Worm (Caenorhabditis elegans) whole organism, L4 larva: ENCODE measurements around the gene F32D8.1.

Source experiments
- F10B5.3 ChIP-seq: sonication (generic microtip); optimal IDR thresholded peaks from 2 replicates; lab custom pipeline; 2016; ENCODE audit warnings: mild to moderate bottlenecking, missing genetic modification characterization, missing compliant biosample characterization
- F44E2.7 ChIP-seq: fragments of 200-800 bp; sonication (Bioruptor generic); IDR thresholded peaks from 2 replicates; pipeline ENCODE4 v2.1.2; 2022; ENCODE audit warnings: missing genetic modification characterization, missing compliant biosample characterization
- F49E8.2 ChIP-seq: sonication (generic microtip); optimal IDR thresholded peaks from 2 replicates; lab custom pipeline; 2016; ENCODE audit warnings: missing compliant biosample characterization, mild to moderate bottlenecking, missing genetic modification characterization, borderline replicate concordance
- T20F7.1 ChIP-seq: fragments of 200-800 bp; sonication (Bioruptor generic); optimal IDR thresholded peaks from 2 replicates; lab custom pipeline; 2018; ENCODE audit warnings: mild to moderate bottlenecking, missing genetic modification characterization, missing compliant biosample characterization
- Y105C5A.15 ChIP-seq: fragments of 200-800 bp; sonication (Bioruptor generic); IDR thresholded peaks from 2 replicates; pipeline ENCODE4 v1.3.6; 2022; ENCODE audit warnings: missing genetic modification characterization, missing compliant biosample characterization
- Y75B8A.6 ChIP-seq: fragments of 200-800 bp; sonication (Bioruptor generic); IDR thresholded peaks from 2 replicates; pipeline ENCODE4 v1.3.6; 2022; ENCODE audit warnings: missing genetic modification reagents, missing genetic modification characterization, missing compliant biosample characterization
- ZK546.5 ChIP-seq, 2 experiments: sonication (generic microtip); optimal IDR thresholded peaks; 2 replicates each; lab custom pipeline; 2017; ENCODE audit warnings: missing biosample characterization in 2 of 2, missing genetic modification characterization in 2 of 2
- aha-1 ChIP-seq: fragments of 150-350 bp; peaks from one replicate; lab custom pipeline; 2014; ENCODE audit warnings: missing biosample characterization, missing genetic modification characterization
- aly-2 ChIP-seq: sonication (generic microtip); optimal IDR thresholded peaks from 2 replicates; lab custom pipeline; 2018; ENCODE audit warnings: missing biosample characterization, missing genetic modification characterization
- ama-1 ChIP-seq: fragments of 150-350 bp; optimal IDR thresholded peaks from 2 replicates; lab custom pipeline; 2014; ENCODE audit warnings: inconsistent platforms, mixed read lengths
- ceh-20 ChIP-seq: fragments of 200-800 bp; sonication (Bioruptor generic); IDR thresholded peaks from 2 replicates; pipeline ENCODE4 v1.3.6; 2022; ENCODE audit warnings: missing genetic modification reagents, missing genetic modification characterization, missing compliant biosample characterization
- ceh-32 ChIP-seq: sonication (generic microtip); optimal IDR thresholded peaks from 2 replicates; lab custom pipeline; 2016; ENCODE audit warnings: mild to moderate bottlenecking, missing genetic modification characterization, missing compliant biosample characterization; ENCODE audit not compliant: poor library complexity
- ceh-82 ChIP-seq: sonication (generic microtip); optimal IDR thresholded peaks from 2 replicates; lab custom pipeline; 2017; ENCODE audit warnings: missing biosample characterization, missing genetic modification characterization
- daf-12 ChIP-seq: fragments of 150-350 bp; optimal IDR thresholded peaks from 2 replicates; lab custom pipeline; 2014; ENCODE audit warnings: missing biosample characterization, missing genetic modification reagents, missing genetic modification characterization
- daf-8 ChIP-seq: fragments of 200-800 bp; sonication (Bioruptor generic); IDR thresholded peaks from 2 replicates; pipeline ENCODE4 v1.3.6; 2022; ENCODE audit warnings: missing genetic modification characterization, missing compliant biosample characterization
- dmd-6 ChIP-seq: fragments of 200-800 bp; sonication (Bioruptor generic); IDR thresholded peaks from 2 replicates; pipeline ENCODE4 v1.3.6; 2022; ENCODE audit warnings: missing genetic modification reagents, missing genetic modification characterization, missing compliant biosample characterization
- dmd-8 ChIP-seq: fragments of 200-800 bp; sonication (Bioruptor generic); IDR thresholded peaks from 2 replicates; pipeline ENCODE4 v1.3.6; 2022; ENCODE audit warnings: missing genetic modification characterization, missing compliant biosample characterization
- dpl-1 ChIP-seq: fragments of 150-350 bp; optimal IDR thresholded peaks from 2 replicates; lab custom pipeline; 2014; ENCODE audit warnings: missing biosample characterization, missing genetic modification reagents, missing genetic modification characterization
- egl-27 ChIP-seq: sonication (generic microtip); optimal IDR thresholded peaks from 3 replicates; lab custom pipeline; 2017; ENCODE audit warnings: missing biosample characterization, missing genetic modification reagents, missing genetic modification characterization
- egl-43 ChIP-seq: fragments of 200-800 bp; sonication (Bioruptor generic); IDR thresholded peaks from 2 replicates; pipeline ENCODE4 v1.3.6; 2022; ENCODE audit warnings: missing genetic modification reagents, missing genetic modification characterization, missing compliant biosample characterization
- fos-1 ChIP-seq: fragments of 150-350 bp; optimal IDR thresholded peaks from 2 replicates; lab custom pipeline; 2014; ENCODE audit warnings: missing biosample characterization, missing genetic modification characterization
- gei-8 ChIP-seq: fragments of 200-800 bp; sonication (Bioruptor generic); optimal IDR thresholded peaks from 2 replicates; lab custom pipeline; 2018; ENCODE audit warnings: mild to moderate bottlenecking, missing genetic modification characterization, missing compliant biosample characterization
- hmg-1.1 ChIP-seq: fragments of 200-800 bp; sonication (Bioruptor generic); IDR thresholded peaks from 2 replicates; pipeline ENCODE4 v1.3.6; 2022; ENCODE audit warnings: missing genetic modification reagents, missing genetic modification characterization, missing compliant biosample characterization
- jun-1 ChIP-seq: fragments of 150-350 bp; optimal IDR thresholded peaks from 2 replicates; lab custom pipeline; 2014; ENCODE audit warnings: missing biosample characterization, missing genetic modification reagents, missing genetic modification characterization
- lim-7 ChIP-seq: fragments of 200-800 bp; sonication (Bioruptor generic); IDR thresholded peaks from 2 replicates; pipeline ENCODE4 v1.3.6; 2022; ENCODE audit warnings: missing genetic modification characterization, missing compliant biosample characterization
- lin-13 ChIP-seq: fragments of 150-350 bp; optimal IDR thresholded peaks from 2 replicates; lab custom pipeline; 2014; ENCODE audit warnings: missing biosample characterization, missing genetic modification reagents, missing genetic modification characterization
- lin-29 ChIP-seq: fragments of 200-800 bp; sonication (Bioruptor generic); IDR thresholded peaks from 2 replicates; pipeline ENCODE4 v1.3.6; 2022; ENCODE audit warnings: missing genetic modification reagents, missing genetic modification characterization, missing compliant biosample characterization
- lin-38 ChIP-seq: fragments of 200-800 bp; sonication (Bioruptor generic); IDR thresholded peaks from 2 replicates; pipeline ENCODE4 v1.3.6; 2022; ENCODE audit warnings: missing genetic modification reagents, missing genetic modification characterization, missing compliant biosample characterization
- lin-39 ChIP-seq: fragments of 150-350 bp; optimal IDR thresholded peaks from 2 replicates; lab custom pipeline; 2014; ENCODE audit warnings: missing biosample characterization, missing genetic modification reagents, missing genetic modification characterization
- lir-3 ChIP-seq: sonication (generic microtip); optimal IDR thresholded peaks from 2 replicates; lab custom pipeline; 2016; ENCODE audit warnings: mild to moderate bottlenecking, missing genetic modification characterization, missing compliant biosample characterization
- lsy-2 ChIP-seq, 2 experiments: fragments of 150-350 bp in 1 of 2; sonication (generic microtip) in 1 of 2; optimal IDR thresholded peaks; 2 replicates each; lab custom pipeline; 2014 to 2017; ENCODE audit warnings: missing biosample characterization in 2 of 2, missing genetic modification characterization in 2 of 2
- mdt-29 ChIP-seq: fragments of 200-800 bp; sonication (Bioruptor generic); IDR thresholded peaks from 2 replicates; pipeline ENCODE4 v1.3.6; 2022; ENCODE audit warnings: missing genetic modification reagents, missing genetic modification characterization, missing compliant biosample characterization
- mep-1 ChIP-seq: fragments of 150-350 bp; sonication (generic microtip); optimal IDR thresholded peaks from 3 replicates; lab custom pipeline; 2014; ENCODE audit warnings: missing biosample characterization, missing genetic modification characterization
- mxl-2 ChIP-seq: fragments of 200-800 bp; sonication (Bioruptor generic); conservative IDR thresholded peaks from 2 replicates; pipeline ENCODE4 v1.3.6; 2022; ENCODE audit warnings: missing genetic modification reagents, missing genetic modification characterization, missing compliant biosample characterization
- mxl-3 ChIP-seq: fragments of 200-800 bp; sonication (Bioruptor generic); optimal IDR thresholded peaks from 2 replicates; lab custom pipeline; 2018; ENCODE audit warnings: mild to moderate bottlenecking, missing genetic modification characterization, missing compliant biosample characterization
- nhr-11 ChIP-seq: fragments of 150-350 bp; optimal IDR thresholded peaks from 2 replicates; lab custom pipeline; 2014; ENCODE audit warnings: missing biosample characterization, missing genetic modification characterization
- nhr-111 ChIP-seq: fragments of 200-800 bp; sonication (Bioruptor generic); optimal IDR thresholded peaks from 2 replicates; lab custom pipeline; 2018; ENCODE audit warnings: mild to moderate bottlenecking, missing genetic modification characterization, missing compliant biosample characterization
- nhr-237 ChIP-seq: sonication (generic microtip); optimal IDR thresholded peaks from 2 replicates; lab custom pipeline; 2017; ENCODE audit warnings: missing biosample characterization, missing genetic modification characterization
- nhr-41 ChIP-seq: fragments of 200-800 bp; sonication (Bioruptor generic); IDR thresholded peaks from 2 replicates; pipeline ENCODE4 v1.3.6; 2022; ENCODE audit warnings: missing genetic modification reagents, missing genetic modification characterization, missing compliant biosample characterization
- nhr-48 ChIP-seq: sonication (generic microtip); optimal IDR thresholded peaks from 2 replicates; lab custom pipeline; 2016; ENCODE audit warnings: mild to moderate bottlenecking, missing genetic modification characterization, missing compliant biosample characterization
- pha-4 ChIP-seq, 2 experiments: fragments of 150-350 bp in 1 of 2; fragments of 200-800 bp in 1 of 2; sonication (Bioruptor generic) in 1 of 2; IDR thresholded peaks in 1 of 2; optimal IDR thresholded peaks in 1 of 2; 2 replicates each; pipeline versions ENCODE4 v1.3.6 to Lab custom; 2014 to 2022; ENCODE audit warnings: missing genetic modification characterization in 2 of 2, missing genetic modification reagents in 2 of 2, missing biosample characterization in 1 of 2, missing compliant biosample characterization in 1 of 2
- php-3 ChIP-seq: fragments of 200-800 bp; sonication (Bioruptor generic); IDR thresholded peaks from 2 replicates; pipeline ENCODE4 v1.3.6; 2022; ENCODE audit warnings: missing genetic modification reagents, missing genetic modification characterization, missing compliant biosample characterization
- pqm-1 ChIP-seq: sonication (generic microtip); optimal IDR thresholded peaks from 2 replicates; lab custom pipeline; 2017; ENCODE audit warnings: missing biosample characterization, missing genetic modification characterization
- saeg-2 ChIP-seq: fragments of 200-800 bp; sonication (Bioruptor generic); IDR thresholded peaks from 2 replicates; pipeline ENCODE4 v1.3.6; 2022; ENCODE audit warnings: missing genetic modification reagents, missing genetic modification characterization, missing compliant biosample characterization
- set-16 ChIP-seq: fragments of 200-800 bp; sonication (Bioruptor generic); IDR thresholded peaks from 2 replicates; pipeline ENCODE4 v1.3.6; 2022; ENCODE audit warnings: missing genetic modification reagents, missing genetic modification characterization, missing compliant biosample characterization
- skn-1 ChIP-seq: fragments of 150-350 bp; optimal IDR thresholded peaks from 2 replicates; lab custom pipeline; 2014; ENCODE audit warnings: missing biosample characterization, missing genetic modification characterization
- snpc-1.2 ChIP-seq: fragments of 200-800 bp; sonication (Bioruptor generic); IDR thresholded peaks from 2 replicates; pipeline ENCODE4 v1.3.6; 2022; ENCODE audit warnings: missing genetic modification reagents, missing genetic modification characterization, missing compliant biosample characterization
- spr-1 ChIP-seq: sonication (generic microtip); optimal IDR thresholded peaks from 2 replicates; lab custom pipeline; 2016; ENCODE audit warnings: mild to moderate bottlenecking, missing genetic modification characterization, missing compliant biosample characterization
- unc-39 ChIP-seq: sonication (generic microtip); optimal IDR thresholded peaks from 2 replicates; lab custom pipeline; 2017; ENCODE audit warnings: missing biosample characterization, missing genetic modification characterization
- vab-7 ChIP-seq: fragments of 200-800 bp; sonication (Bioruptor generic); IDR thresholded peaks from 2 replicates; pipeline ENCODE4 v1.3.6; 2022; ENCODE audit warnings: missing genetic modification reagents, missing genetic modification characterization, missing compliant biosample characterization
- zag-1 ChIP-seq: fragments of 150-350 bp; optimal IDR thresholded peaks from 2 replicates; lab custom pipeline; 2014; ENCODE audit warnings: missing biosample characterization, missing genetic modification characterization
- zip-2 ChIP-seq: fragments of 150-350 bp; optimal IDR thresholded peaks from 2 replicates; lab custom pipeline; 2014; ENCODE audit warnings: missing biosample characterization, missing genetic modification characterization
- ztf-7 ChIP-seq: fragments of 150-350 bp; optimal IDR thresholded peaks from 2 replicates; lab custom pipeline; 2014; ENCODE audit warnings: missing biosample characterization, missing genetic modification characterization

F32D8.1 gene

DNA sequence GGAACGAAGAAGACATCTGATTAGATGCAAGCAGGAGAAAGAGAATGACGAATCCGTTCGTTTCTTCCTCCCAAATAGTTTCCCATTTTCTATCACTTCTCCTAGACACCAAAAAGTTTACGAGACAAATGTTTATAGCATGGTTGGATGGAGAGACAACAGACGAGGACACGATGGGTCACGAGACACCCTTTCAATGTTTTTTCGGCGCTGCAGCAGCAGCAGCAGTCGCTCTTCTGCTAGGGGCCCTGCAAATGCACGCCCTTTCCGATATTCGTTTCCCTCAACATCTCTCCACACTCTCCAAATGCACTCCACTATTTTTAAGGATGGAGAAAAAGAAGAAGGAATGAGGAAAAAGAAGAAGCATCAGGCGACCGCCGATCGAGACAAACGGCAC lies 22.3 kb upstream of the F32D8.1 start:
- TF ChIP-seq F49E8.2 (tag; lab: Kevin White, UChicago) (no peak), dmd-8 (no peak), ceh-20 (GFP tag; lab: Robert Waterston, UW) (peak; percentile 87), ZK546.5 (tag; optimal IDR thresholded peaks at IDR 0.05; lab: Kevin White, UChicago) (no peak), nhr-237 (tag; lab: Kevin White, UChicago) (no peak), vab-7 (peak; percentile 44), zip-2 (tag; lab: Kevin White, UChicago) (no peak), set-16 (GFP tag; lab: Robert Waterston, UW) (peak; percentile 74), lin-29 (0 out of 2 replicates have a peak, but pooled peaks have one; percentile 12), hmg-1.1 (peak; percentile 70; the same call in 1 of the 2 replicates), snpc-1.2 (no peak), jun-1 (tag; lab: Kevin White, UChicago) (no peak), nhr-111 (GFP tag; lab: Kevin White, UChicago) (no peak), nhr-41 (GFP tag; lab: Robert Waterston, UW) (no peak), dpl-1 (peak; percentile 10), lsy-2 (tag; optimal IDR thresholded peaks at IDR 0.05; lab: Kevin White, UChicago) (peak; percentile 59 to 67), pqm-1 (tag; lab: Kevin White, UChicago) (no peak), spr-1 (tag; lab: Kevin White, UChicago) (no peak), nhr-11 (tag; lab: Kevin White, UChicago) (peak; percentile 74), php-3 (GFP tag; lab: Robert Waterston, UW) (0 out of 2 replicates have a peak, but pooled peaks have one; percentile 10), mdt-29 (GFP tag; lab: Robert Waterston, UW) (no peak), fos-1 (tag; lab: Kevin White, UChicago) (peak; percentile 30), skn-1 (tag; lab: Kevin White, UChicago) (no peak), Y105C5A.15 (GFP tag; lab: Robert Waterston, UW) (no peak), ztf-7 (tag; lab: Kevin White, UChicago) (no peak), T20F7.1 (GFP tag; lab: Kevin White, UChicago) (no peak), mxl-3 (GFP tag; lab: Kevin White, UChicago) (peak; percentile 47), lin-39 (no peak), Y75B8A.6 (GFP tag; lab: Robert Waterston, UW) (no peak), daf-8 (no peak), gei-8 (GFP tag; lab: Kevin White, UChicago) (peak; percentile 98), lin-38 (peak; percentile 14; the same call in 1 of the 2 replicates), saeg-2 (GFP tag; lab: Robert Waterston, UW) (peak; percentile 98), mxl-2 (no peak), lim-7 (no peak), dmd-6 (peak; percentile 87), unc-39 (tag; lab: Kevin White, UChicago) (no peak), aha-1 (peak; percentile 96), ceh-32 (peak; percentile 34), nhr-48 (tag; lab: Kevin White, UChicago) (peak; percentile 79), ama-1 (no peak), aly-2 (tag; lab: Kevin White, UChicago) (no peak), mep-1 (tag; lab: Kevin White, UChicago) (peak; percentile 81), lin-13 (no peak), F10B5.3 (tag; lab: Kevin White, UChicago) (no peak), pha-4 (GFP tag; IDR thresholded peaks at IDR 0.05; lab: Robert Waterston, UW) (peak; percentile 62; the same call in 1 of the 2 replicates), pha-4 (tag; optimal IDR thresholded peaks at IDR 0.05; lab: Kevin White, UChicago) (no peak), daf-12 (tag; lab: Kevin White, UChicago) (no peak), egl-43 (GFP tag; lab: Robert Waterston, UW) (peak; percentile 46; the same call in 1 of the 2 replicates), zag-1 (tag; lab: Kevin White, UChicago) (peak; percentile 66), ceh-82 (tag; lab: Kevin White, UChicago) (no peak), F44E2.7 (GFP tag; lab: Robert Waterston, UW) (no peak), egl-27 (no peak), lir-3 (tag; lab: Kevin White, UChicago) (no peak)
